Worm (Caenorhabditis elegans) whole organism, L1 larva: ENCODE measurements around the gene srw-62.

Experiments used
- alr-1 ChIP-seq: fragments of 200-800 bp; sonication (Bioruptor generic); optimal IDR thresholded peaks from 2 replicates; lab custom pipeline; 2018; ENCODE audit warnings: borderline replicate concordance, mild to moderate bottlenecking, missing genetic modification characterization, missing compliant biosample characterization
- elt-2 ChIP-seq: sonication (generic microtip); optimal IDR thresholded peaks from 2 replicates; lab custom pipeline; 2016; ENCODE audit warnings: missing genetic modification characterization, mild to moderate bottlenecking, inconsistent platforms, missing compliant biosample characterization, missing genetic modification reagents
- lin-39 ChIP-seq: fragments of 150-350 bp; optimal IDR thresholded peaks from 2 replicates; lab custom pipeline; 2014; ENCODE audit warnings: missing biosample characterization, missing genetic modification reagents, missing genetic modification characterization
- nhr-237 ChIP-seq: fragments of 150-350 bp; optimal IDR thresholded peaks from 2 replicates; lab custom pipeline; 2014; ENCODE audit warnings: missing biosample characterization, missing genetic modification characterization
- pqm-1 ChIP-seq: sonication (generic microtip); optimal IDR thresholded peaks from 3 replicates; lab custom pipeline; 2017; ENCODE audit warnings: missing biosample characterization, missing genetic modification characterization
- skn-1 ChIP-seq: fragments of 150-350 bp; optimal IDR thresholded peaks from 2 replicates; lab custom pipeline; 2014; ENCODE audit warnings: missing biosample characterization, missing genetic modification characterization
- sox-4 ChIP-seq: sonication (generic microtip); optimal IDR thresholded peaks from 2 replicates; lab custom pipeline; 2016; ENCODE audit warnings: missing genetic modification characterization, missing compliant biosample characterization
- unc-30 ChIP-seq: sonication (generic microtip); optimal IDR thresholded peaks from 2 replicates; lab custom pipeline; 2017; ENCODE audit warnings: missing biosample characterization, missing genetic modification characterization
- vab-15 ChIP-seq: sonication (generic microtip); optimal IDR thresholded peaks from 2 replicates; lab custom pipeline; 2017; ENCODE audit warnings: missing genotype, mild to moderate bottlenecking, missing genetic modification characterization, missing compliant biosample characterization

- TF ChIP-seq nhr-237 (tag; lab: Kevin White, UChicago): no peak
- TF ChIP-seq vab-15 (tag; lab: Kevin White, UChicago): no peak
- TF ChIP-seq alr-1 (tag; lab: Kevin White, UChicago): no peak
- TF ChIP-seq pqm-1 (tag; lab: Kevin White, UChicago): no peak
- TF ChIP-seq unc-30 (tag; lab: Kevin White, UChicago): no peak
- TF ChIP-seq skn-1 (tag; lab: Kevin White, UChicago): no peak
- no peak for TF ChIP-seq elt-2 (tag; lab: Kevin White, UChicago)
- no peak for TF ChIP-seq sox-4 (tag; lab: Kevin White, UChicago)
- no peak for TF ChIP-seq lin-39 (tag; lab: Kevin White, UChicago)
Measured at ce11 chrII:7814215-7814614, 11.0 kb upstream of the srw-62 start.
